Worm (Caenorhabditis elegans) whole organism, L4 larva: ENCODE measurements around the gene lron-13.
A peak's percentile ranks its signal among the peaks of the same experiment; 100 is the strongest.

Experiments used
- dpl-1 ChIP-seq: fragments of 150-350 bp; optimal IDR thresholded peaks from 2 replicates; lab custom pipeline; 2014; ENCODE audit warnings: missing biosample characterization, missing genetic modification reagents, missing genetic modification characterization
- fkh-10 ChIP-seq: fragments of 150-350 bp; optimal IDR thresholded peaks from 2 replicates; lab custom pipeline; 2014; ENCODE audit warnings: missing biosample characterization, missing genetic modification reagents, missing genetic modification characterization
- lin-13 ChIP-seq: fragments of 150-350 bp; optimal IDR thresholded peaks from 2 replicates; lab custom pipeline; 2014; ENCODE audit warnings: missing biosample characterization, missing genetic modification reagents, missing genetic modification characterization
- nhr-11 ChIP-seq: fragments of 150-350 bp; optimal IDR thresholded peaks from 2 replicates; lab custom pipeline; 2014; ENCODE audit warnings: missing biosample characterization, missing genetic modification characterization
- nhr-76 ChIP-seq: fragments of 150-350 bp; optimal IDR thresholded peaks from 2 replicates; lab custom pipeline; 2014; ENCODE audit warnings: missing biosample characterization, missing genetic modification characterization
- rbr-2 ChIP-seq: sonication (generic microtip); optimal IDR thresholded peaks from 2 replicates; lab custom pipeline; 2016; ENCODE audit warnings: missing genotype, missing genetic modification characterization, missing compliant biosample characterization
- skn-1 ChIP-seq: fragments of 150-350 bp; optimal IDR thresholded peaks from 2 replicates; lab custom pipeline; 2014; ENCODE audit warnings: missing biosample characterization, missing genetic modification characterization
- unc-62 ChIP-seq, 3 experiments: fragments of 150-350 bp in 1 of 3; sonication (generic microtip); optimal IDR thresholded peaks in 2 of 3; peaks in 1 of 3; 1 replicate in 1 of 3; 2 replicates in 2 of 3; lab custom pipeline; 2014 to 2017; ENCODE audit warnings: missing biosample characterization in 3 of 3, missing genetic modification characterization in 3 of 3, missing genetic modification reagents in 3 of 3, missing genotype in 1 of 3

DNA sequence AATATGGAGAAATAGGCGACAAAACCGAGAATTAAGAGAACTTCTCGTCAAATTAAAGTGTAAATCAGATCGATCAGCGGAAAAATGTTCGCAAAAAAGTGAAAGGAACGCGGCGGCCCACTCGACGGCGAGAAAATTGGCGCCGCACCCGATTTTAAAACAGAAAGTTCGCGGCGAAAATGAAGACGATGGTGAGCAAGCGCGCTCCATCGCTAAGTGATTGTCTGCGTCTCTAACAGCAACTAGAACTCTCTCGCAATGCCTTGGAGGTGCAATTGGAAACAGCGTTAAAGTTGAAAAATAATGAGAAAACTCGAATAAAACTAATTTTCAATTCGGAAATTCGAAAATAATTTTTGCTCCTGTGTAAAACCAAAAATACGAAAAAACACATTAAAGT lies 2.8 kb downstream of the lron-13 start:
- no peak for TF ChIP-seq nhr-76
- TF ChIP-seq nhr-11 (tag; lab: Kevin White, UChicago) = peak; percentile 43
- no peak for TF ChIP-seq skn-1 (tag; lab: Kevin White, UChicago)
- peak; percentile 79 for TF ChIP-seq dpl-1
- no peak for TF ChIP-seq fkh-10 (GFP tag; lab: Kevin White, UChicago)
- no peak for TF ChIP-seq unc-62 (GFP tag; optimal IDR thresholded peaks at IDR 0.05 in 1 of 2; lab: Kevin White, UChicago)
- TF ChIP-seq unc-62 (tag; optimal IDR thresholded peaks at IDR 0.05; lab: Kevin White, UChicago) = no peak
- peak; percentile 49 for TF ChIP-seq rbr-2
- TF ChIP-seq lin-13 (GFP tag; lab: Kevin White, UChicago) = peak; percentile 53
